Fruit fly (Drosophila melanogaster): ENCODE data around the gene CG7768.

CG7768 gene

dm6 chr3L:14204659-14205568 lies 13.1 kb upstream of the CG7768 start (continued):
- no peak for TF ChIP-seq Eip74EF (GFP tag; optimal IDR thresholded peaks at IDR 0.05)
- TF ChIP-seq ttk (GFP tag; IDR thresholded peaks at IDR 0.05): no peak; the same call in 1 of the 2 replicates
- peak; percentile 40 for TF ChIP-seq dmrt99B (tag; optimal IDR thresholded peaks at IDR 0.05)
- TF ChIP-seq CG14667 (GFP tag; IDR thresholded peaks at IDR 0.05): no peak
- peak; percentile 56; the same call in 1 of the 2 replicates for TF ChIP-seq Drgx (GFP tag; IDR thresholded peaks at IDR 0.05)
- no peak for TF ChIP-seq CG4854 (GFP tag; optimal IDR thresholded peaks at IDR 0.05)
- TF ChIP-seq CG11560 (tag; IDR thresholded peaks at IDR 0.05): no peak
- no peak for TF ChIP-seq CG42726 (GFP tag; IDR thresholded peaks at IDR 0.05; ENCODE audit: partially characterized antibody)
- 0 out of 3 replicates have a peak, but pooled peaks have one; percentile 13 for TF ChIP-seq CG6791 (GFP tag; IDR thresholded peaks at IDR 0.05; ENCODE audit: partially characterized antibody)
- TF ChIP-seq salm (tag; optimal IDR thresholded peaks at IDR 0.05): no peak
- no peak; the same call in 1 of the 2 replicates for TF ChIP-seq CG17328 (GFP tag; IDR thresholded peaks at IDR 0.05)
- TF ChIP-seq CG14710 (tag; optimal IDR thresholded peaks at IDR 0.05): peak; percentile 23
- 0 out of 2 replicates have a peak, but pooled peaks have one; percentile 51 for TF ChIP-seq CG10366 (GFP tag; IDR thresholded peaks at IDR 0.05)
- no peak for TF ChIP-seq unpg (GFP tag; optimal IDR thresholded peaks at IDR 0.05)
- TF ChIP-seq eyg (GFP tag; optimal IDR thresholded peaks at IDR 0.05): no peak
- TF ChIP-seq trem (tag; optimal IDR thresholded peaks at IDR 0.05): peak; percentile 27
- TF ChIP-seq vnd (GFP tag; IDR thresholded peaks at IDR 0.05; ENCODE audit: partially characterized antibody): no peak
- TF ChIP-seq HLHmδ (GFP tag; optimal IDR thresholded peaks at IDR 0.05): no peak
- no peak for TF ChIP-seq CG31365 (tag; optimal IDR thresholded peaks at IDR 0.05)
- TF ChIP-seq sqz (GFP tag; optimal IDR thresholded peaks at IDR 0.05): no peak
- no peak for TF ChIP-seq da (GFP tag; optimal IDR thresholded peaks at IDR 0.05)
- TF ChIP-seq Sin3A (optimal IDR thresholded peaks at IDR 0.05): no peak
- no peak for TF ChIP-seq cas (GFP tag; IDR thresholded peaks at IDR 0.05)
- peak; percentile 32 for TF ChIP-seq CG18599 (GFP tag; optimal IDR thresholded peaks at IDR 0.05)
- no peak for TF ChIP-seq ems (GFP tag; optimal IDR thresholded peaks at IDR 0.05)
- peak; percentile 42 for TF ChIP-seq MTF-1 (GFP tag; optimal IDR thresholded peaks at IDR 0.05; ENCODE audit: borderline replicate concordance)
- TF ChIP-seq CG18262 (tag; optimal IDR thresholded peaks at IDR 0.05): peak; percentile 22
- TF ChIP-seq NFAT (GFP tag; IDR thresholded peaks at IDR 0.05): no peak
- TF ChIP-seq cg (GFP tag; optimal IDR thresholded peaks at IDR 0.05): no peak
- TF ChIP-seq CG10274 (GFP tag; optimal IDR thresholded peaks at IDR 0.05): no peak
- TF ChIP-seq B-H1 (GFP tag; IDR thresholded peaks at IDR 0.05): no peak
- no peak for TF ChIP-seq h (optimal IDR thresholded peaks at IDR 0.05)
- no peak for TF ChIP-seq CG8944 (GFP tag; optimal IDR thresholded peaks at IDR 0.05)
- TF ChIP-seq CG3281 (GFP tag; optimal IDR thresholded peaks at IDR 0.05): no peak
- no peak for TF ChIP-seq Hr39 (optimal IDR thresholded peaks at IDR 0.05)
- TF ChIP-seq twi (tag; optimal IDR thresholded peaks at IDR 0.05): no peak
- no peak for TF ChIP-seq ato (GFP tag; IDR thresholded peaks at IDR 0.05; ENCODE audit: partially characterized antibody)
- TF ChIP-seq CG9876 (GFP tag; optimal IDR thresholded peaks at IDR 0.05): no peak
- no peak for TF ChIP-seq rib (GFP tag; IDR thresholded peaks at IDR 0.05)
- no peak for TF ChIP-seq CG12942 (GFP tag; optimal IDR thresholded peaks at IDR 0.05)
- TF ChIP-seq kah (GFP tag; optimal IDR thresholded peaks at IDR 0.05): no peak
- TF ChIP-seq ap (GFP tag; IDR thresholded peaks at IDR 0.05): no peak
- no peak for TF ChIP-seq Scr (GFP tag; IDR thresholded peaks at IDR 0.05; ENCODE audit: partially characterized antibody)
- no peak for TF ChIP-seq YL-1 (GFP tag; optimal IDR thresholded peaks at IDR 0.05)
- TF ChIP-seq yki (optimal IDR thresholded peaks at IDR 0.05): no peak
- TF ChIP-seq zen2 (GFP tag; IDR thresholded peaks at IDR 0.05; ENCODE audit: partially characterized antibody): no peak
- no peak for TF ChIP-seq chinmo (GFP tag; IDR thresholded peaks at IDR 0.05; ENCODE audit: partially characterized antibody)
- no peak for TF ChIP-seq Mrtf (GFP tag; IDR thresholded peaks at IDR 0.05)
- TF ChIP-seq slp2 (GFP tag; optimal IDR thresholded peaks at IDR 0.05): no peak
- TF ChIP-seq luna (GFP tag; optimal IDR thresholded peaks at IDR 0.05): no peak

All from whole organism, embryonic.